Fruit fly (Drosophila melanogaster): ENCODE data around the gene CG42655.
A peak's percentile ranks its signal among the peaks of the same experiment; 100 is the strongest.

Gene CG42655

DNA sequence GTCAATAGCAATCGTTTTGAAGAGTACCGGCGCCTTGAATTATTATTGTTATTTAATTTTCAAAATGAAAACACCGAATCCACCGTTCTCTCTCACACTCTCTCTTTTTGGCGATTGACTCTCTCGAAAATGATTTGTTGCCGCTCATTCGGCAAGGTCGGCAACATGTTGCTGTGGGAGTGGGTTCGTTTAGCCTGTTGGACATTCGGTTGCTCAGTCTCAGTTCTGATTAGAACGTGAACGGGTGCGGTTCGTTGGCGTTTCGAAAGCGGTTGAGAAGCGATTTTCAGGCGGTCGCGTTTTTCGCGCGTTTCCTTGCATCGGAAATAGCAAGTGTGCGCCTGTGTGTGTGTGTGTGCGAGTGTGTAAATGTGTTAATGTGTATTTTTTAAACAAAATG is 14.5 kb downstream of the CG42655 start, which contains the start of gene Ac76E (continued):
- peak; percentile 23 for TF ChIP-seq luna (GFP tag; optimal IDR thresholded peaks at IDR 0.05)
- TF ChIP-seq CG3847 (GFP tag; IDR thresholded peaks at IDR 0.05): 0 out of 2 replicates have a peak, but pooled peaks have one; percentile 7
- no peak for TF ChIP-seq gem (tag; optimal IDR thresholded peaks at IDR 0.05)
- peak; percentile 19; the same call in 1 of the 2 replicates for TF ChIP-seq stc (GFP tag; IDR thresholded peaks at IDR 0.05)
- peak; percentile 33 for TF ChIP-seq chn (GFP tag; optimal IDR thresholded peaks at IDR 0.05)
- TF ChIP-seq ranshi (GFP tag; IDR thresholded peaks at IDR 0.05): no peak; the same call in 1 of the 2 replicates
- 0 out of 3 replicates have a peak, but pooled peaks have one; percentile 13 for TF ChIP-seq CG34224 (GFP tag; IDR thresholded peaks at IDR 0.05; ENCODE audit: partially characterized antibody)
- no peak for TF ChIP-seq CG10147 (GFP tag; optimal IDR thresholded peaks at IDR 0.05)
- TF ChIP-seq CG10543 (GFP tag; optimal IDR thresholded peaks at IDR 0.05): peak; percentile 46
- TF ChIP-seq sug (tag; optimal IDR thresholded peaks at IDR 0.05): peak; percentile 24
- peak; percentile 99 for TF ChIP-seq CG8359 (GFP tag; optimal IDR thresholded peaks at IDR 0.05; ENCODE audit: borderline replicate concordance)
- TF ChIP-seq Bgb (GFP tag; IDR thresholded peaks at IDR 0.05; ENCODE audit: partially characterized antibody): peak; percentile 67
- peak; percentile 65 for TF ChIP-seq CG12769 (tag; optimal IDR thresholded peaks at IDR 0.05)
- TF ChIP-seq dmrt11E (tag; optimal IDR thresholded peaks at IDR 0.05): no peak
- TF ChIP-seq dan (GFP tag; IDR thresholded peaks at IDR 0.05): no peak
- TF ChIP-seq Elba2 (GFP tag; optimal IDR thresholded peaks at IDR 0.05): peak; percentile 77
- peak; percentile 28 for TF ChIP-seq nau (GFP tag; optimal IDR thresholded peaks at IDR 0.05)
- no peak; the same call in 1 of the 2 replicates for TF ChIP-seq NFAT (GFP tag; IDR thresholded peaks at IDR 0.05)
- TF ChIP-seq toy (GFP tag; IDR thresholded peaks at IDR 0.05): no peak
- peak; percentile 11 for TF ChIP-seq BtbVII (GFP tag; optimal IDR thresholded peaks at IDR 0.05)
- TF ChIP-seq Trl (optimal IDR thresholded peaks at IDR 0.05): peak; percentile 67 to 92
- no peak for TF ChIP-seq Trl (GFP tag; optimal IDR thresholded peaks at IDR 0.05)
- peak; percentile 37 for TF ChIP-seq CG15514 (GFP tag; optimal IDR thresholded peaks at IDR 0.05)
- no peak for TF ChIP-seq pan (optimal IDR thresholded peaks at IDR 0.05)
- TF ChIP-seq pan (GFP tag; optimal IDR thresholded peaks at IDR 0.05 in 1 of 2, IDR thresholded peaks at IDR 0.05 in 1 of 2): peak in 1 of 2 experiments; percentile 17
- TF ChIP-seq lilli (GFP tag; optimal IDR thresholded peaks at IDR 0.05): peak; percentile 17
- TF ChIP-seq CG7987 (GFP tag; optimal IDR thresholded peaks at IDR 0.05): peak; percentile 1
- peak; percentile 80 for TF ChIP-seq gro (GFP tag; optimal IDR thresholded peaks at IDR 0.05)
- TF ChIP-seq CG11456 (GFP tag; IDR thresholded peaks at IDR 0.05): no peak
- TF ChIP-seq CG2199 (GFP tag; IDR thresholded peaks at IDR 0.05): peak; percentile 60; the same call in 1 of the 3 replicates
- peak; percentile 43; the same call in 1 of the 2 replicates for TF ChIP-seq Adf1 (GFP tag; IDR thresholded peaks at IDR 0.05)
- TF ChIP-seq CG14050 (GFP tag; IDR thresholded peaks at IDR 0.05): no peak
- TF ChIP-seq GATAe (GFP tag; conservative IDR thresholded peaks at IDR 0.05): peak; percentile 46; the same call in 1 of the 2 replicates
- peak; percentile 15 for TF ChIP-seq CrebB (tag; optimal IDR thresholded peaks at IDR 0.05)
- TF ChIP-seq CG1603 (tag; optimal IDR thresholded peaks at IDR 0.05): no peak
- TF ChIP-seq CG7963 (GFP tag; IDR thresholded peaks at IDR 0.05; ENCODE audit: partially characterized antibody): peak; percentile 11; the same call in 1 of the 3 replicates
- peak; percentile 36 for TF ChIP-seq ERR (GFP tag; optimal IDR thresholded peaks at IDR 0.05)
- no peak for TF ChIP-seq croc (GFP tag; conservative IDR thresholded peaks at IDR 0.05)
- TF ChIP-seq hkb (optimal IDR thresholded peaks at IDR 0.05): no peak
- peak; percentile 36; the same call in 1 of the 2 replicates for TF ChIP-seq hkb (GFP tag; IDR thresholded peaks at IDR 0.05)
- TF ChIP-seq gt (GFP tag; IDR thresholded peaks at IDR 0.05): no peak
- TF ChIP-seq Doc2 (GFP tag; IDR thresholded peaks at IDR 0.05): no peak
- TF ChIP-seq CG3281 (GFP tag; optimal IDR thresholded peaks at IDR 0.05): peak; percentile 29
- TF ChIP-seq seq (GFP tag; IDR thresholded peaks at IDR 0.05): peak; percentile 35; the same call in 1 of the 2 replicates
- TF ChIP-seq tup (GFP tag; optimal IDR thresholded peaks at IDR 0.05): no peak
- TF ChIP-seq CG33557 (GFP tag; optimal IDR thresholded peaks at IDR 0.05): no peak
- no peak for TF ChIP-seq CHES-1-like (GFP tag; optimal IDR thresholded peaks at IDR 0.05)
- TF ChIP-seq CG32532 (GFP tag; IDR thresholded peaks at IDR 0.05): peak; percentile 45; the same call in 1 of the 2 replicates
- no peak for TF ChIP-seq bsh (GFP tag; optimal IDR thresholded peaks at IDR 0.05)
- TF ChIP-seq CG17186 (GFP tag; optimal IDR thresholded peaks at IDR 0.05): no peak
- peak; percentile 35; the same call in 1 of the 2 replicates for TF ChIP-seq Rfx (GFP tag; IDR thresholded peaks at IDR 0.05)
